Fruit fly (Drosophila melanogaster) whole organism: ENCODE measurements around the gene sti.

Experiments used
- CG8478 ChIP-seq: fragments of >200 bp; optimal IDR thresholded peaks from 2 replicates; lab custom pipeline; 2018; ENCODE audit warnings: inconsistent platforms
- Dll ChIP-seq: fragments of >200 bp; optimal IDR thresholded peaks from 2 replicates; lab custom pipeline; 2017
- EcR ChIP-seq, 2 experiments: fragments of >200 bp; optimal IDR thresholded peaks; 2 replicates each; lab custom pipeline; 2017; ENCODE audit warnings: missing biosample characterization in 2 of 2, missing genetic modification characterization in 2 of 2, missing genetic modification reagents in 2 of 2
- pan ChIP-seq: fragments of >200 bp; optimal IDR thresholded peaks from 2 replicates; lab custom pipeline; 2017
- psq ChIP-seq: fragments of >200 bp; optimal IDR thresholded peaks from 2 replicates; lab custom pipeline; 2017
- usp ChIP-seq: fragments of >200 bp; optimal IDR thresholded peaks from 2 replicates; lab custom pipeline; 2017; ENCODE audit warnings: missing biosample characterization, missing genetic modification characterization, mixed read lengths

Gene sti

DNA sequence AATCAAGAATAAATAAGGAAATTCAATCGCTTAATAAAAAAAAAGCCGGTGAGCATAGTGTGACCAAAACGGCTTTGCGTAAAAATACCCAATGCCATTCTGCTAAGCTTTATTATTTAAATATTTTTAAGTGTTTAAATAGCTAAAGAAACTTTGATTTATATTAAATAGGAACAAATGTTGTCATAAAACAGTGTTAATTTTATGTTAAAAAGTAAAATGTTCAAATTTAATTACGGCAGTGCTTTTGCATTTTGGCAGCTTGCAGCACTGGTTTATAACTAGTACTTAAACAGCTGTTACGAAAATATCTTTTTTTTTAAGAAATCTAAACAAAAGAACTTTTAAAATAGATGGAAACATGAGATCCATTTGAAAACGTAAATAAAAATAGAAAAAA, 13.4 kb downstream of the sti start, which contains the start of the genes CG10638 and CG10681:
CG10638 (minus strand) TSS at position 63 of the 400 bp plus-strand sequence.
CG10681 (plus strand) TSS at position 265 of the 400 bp plus-strand sequence.
- TF ChIP-seq Dll (lab: Kevin White, UChicago), result no peak
- no peak for TF ChIP-seq EcR (GFP tag; optimal IDR thresholded peaks at IDR 0.05; lab: Kevin White, UChicago)
- TF ChIP-seq usp (GFP tag; lab: Kevin White, UChicago), result no peak
- TF ChIP-seq CG8478 (lab: Kevin White, UChicago), result no peak
- TF ChIP-seq pan (lab: Kevin White, UChicago), result no peak
- no peak for TF ChIP-seq psq (lab: Kevin White, UChicago)

DNA sequence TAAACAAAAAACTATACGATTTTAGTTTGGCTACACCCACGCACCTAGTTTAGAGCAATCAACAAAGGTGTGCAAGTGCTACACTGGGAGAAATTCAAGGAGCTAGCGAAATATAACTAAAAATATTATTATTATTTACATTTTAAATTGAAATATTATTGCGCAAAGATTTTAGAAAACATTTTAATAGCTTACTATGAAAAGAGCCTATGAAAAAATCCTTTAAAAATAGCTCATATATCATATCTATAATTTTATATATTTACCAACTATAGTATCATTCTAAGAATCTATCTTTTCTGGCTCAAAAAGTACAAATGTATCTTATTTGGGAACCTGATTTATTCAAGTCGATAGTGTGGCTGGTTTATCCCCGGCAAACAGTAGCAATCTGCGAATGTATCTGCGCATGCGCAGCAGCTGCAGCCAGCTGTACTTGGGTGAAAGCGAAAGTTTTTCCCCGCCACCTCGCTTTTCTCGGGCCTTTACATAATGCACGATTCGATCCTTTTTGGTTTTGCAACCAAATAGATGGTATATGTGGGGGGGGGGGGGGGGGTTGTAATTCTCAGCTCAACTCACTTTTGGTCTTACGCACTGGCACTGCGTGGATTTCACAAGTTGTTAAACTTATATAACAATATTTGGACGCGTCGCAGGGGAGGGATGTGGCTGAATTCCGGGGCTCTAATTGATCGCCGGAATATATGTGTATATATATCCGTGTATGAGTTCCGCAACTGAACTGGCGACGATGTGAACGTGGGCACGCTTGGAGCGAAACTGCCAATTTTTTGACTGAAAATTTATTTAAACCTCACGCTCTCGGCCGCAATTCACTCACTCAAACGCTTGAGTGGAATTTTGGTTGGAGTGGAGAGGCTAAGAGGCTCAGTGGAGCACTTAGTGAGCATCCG, 17.9 kb downstream of the sti start, which contains the start of gene CG10657:
CG10657 (minus strand) TSS at position 789 of the 917 bp plus-strand sequence.
- TF ChIP-seq usp (GFP tag; lab: Kevin White, UChicago), result no peak
- TF ChIP-seq psq (lab: Kevin White, UChicago), result no peak
- no peak for TF ChIP-seq pan (lab: Kevin White, UChicago)

DNA sequence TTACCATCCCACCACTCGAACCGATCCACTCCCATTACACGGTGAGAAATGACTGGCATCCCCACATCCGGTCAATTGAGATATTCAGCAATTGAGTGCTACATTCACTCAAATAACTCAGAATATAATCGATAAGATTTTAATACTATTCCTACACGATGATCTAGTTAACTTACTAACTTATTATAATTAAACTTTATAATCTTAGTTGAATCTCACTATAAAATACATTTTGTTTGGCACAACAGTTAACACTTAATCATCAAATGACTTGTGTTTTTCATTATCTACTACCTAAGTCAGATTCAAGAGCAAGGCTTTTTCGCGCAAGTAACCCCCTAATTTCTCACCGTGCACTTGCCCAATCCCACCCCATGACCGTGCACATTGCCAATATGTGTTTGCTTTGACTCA, 19.3 kb downstream of the sti start:
- no peak for TF ChIP-seq usp (GFP tag; lab: Kevin White, UChicago)
- no peak for TF ChIP-seq Dll (lab: Kevin White, UChicago)
- TF ChIP-seq pan (lab: Kevin White, UChicago), result no peak
- TF ChIP-seq CG8478 (lab: Kevin White, UChicago), result no peak
- TF ChIP-seq EcR (GFP tag; optimal IDR thresholded peaks at IDR 0.05; lab: Kevin White, UChicago), result no peak
- TF ChIP-seq psq (lab: Kevin White, UChicago), result no peak

DNA sequence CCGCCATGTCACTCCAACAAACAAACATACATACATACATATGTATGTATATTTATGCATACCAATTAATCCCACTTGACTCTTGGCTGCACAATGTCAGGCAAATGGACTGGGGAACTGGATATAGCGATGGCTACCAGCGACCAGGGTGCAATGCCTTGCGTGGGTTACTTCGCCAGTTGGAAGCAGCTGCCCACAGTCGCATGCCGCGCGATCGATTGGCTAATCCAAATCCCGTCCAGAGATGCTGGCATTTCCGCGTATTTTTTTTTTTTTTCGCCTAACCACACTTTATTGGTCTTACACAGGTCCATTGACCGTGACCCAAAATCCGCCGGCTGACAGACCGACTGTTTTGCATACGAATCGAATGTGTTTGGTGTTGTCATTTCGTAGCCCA, 20.3 kb downstream of the sti start:
- TF ChIP-seq psq (lab: Kevin White, UChicago), result no peak
- TF ChIP-seq EcR (GFP tag; optimal IDR thresholded peaks at IDR 0.05; lab: Kevin White, UChicago), result no peak
- TF ChIP-seq Dll (lab: Kevin White, UChicago), result no peak
- TF ChIP-seq CG8478 (lab: Kevin White, UChicago), result no peak
- TF ChIP-seq pan (lab: Kevin White, UChicago), result no peak
- no peak for TF ChIP-seq usp (GFP tag; lab: Kevin White, UChicago)

DNA sequence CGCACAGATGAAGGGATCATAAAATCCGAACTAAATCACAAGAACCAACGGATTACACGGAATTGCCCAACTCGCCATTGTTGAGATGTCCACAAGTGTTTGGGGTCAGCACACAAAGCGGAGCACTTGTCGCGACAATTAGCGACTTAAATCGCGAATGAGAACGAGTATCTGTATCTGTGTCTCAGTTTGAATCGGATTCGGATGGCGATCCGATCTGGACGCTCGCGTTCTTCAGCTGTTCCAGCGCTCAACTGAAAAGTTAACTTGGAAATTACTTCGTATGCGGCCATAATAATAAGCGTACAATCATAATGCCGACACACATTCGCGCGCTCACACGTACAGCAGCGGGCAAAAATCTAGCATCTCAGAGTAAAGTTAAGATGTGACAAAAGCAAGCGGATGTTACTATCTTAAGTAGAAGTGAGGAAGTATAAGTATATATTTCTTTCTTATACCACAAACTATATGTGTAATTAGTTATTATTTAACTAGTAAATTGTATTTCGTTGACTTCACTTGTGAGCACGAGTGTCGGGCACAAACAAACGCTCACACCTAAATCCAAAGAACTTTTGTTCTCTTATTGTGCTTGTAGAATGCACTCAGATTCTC, 24.1 kb downstream of the sti start, which contains the start of gene CG10660:
CG10660 (minus strand) TSS at position 259 of the 618 bp plus-strand sequence.
- TF ChIP-seq usp (GFP tag; lab: Kevin White, UChicago), result no peak
- no peak for TF ChIP-seq psq (lab: Kevin White, UChicago)
- no peak for TF ChIP-seq Dll (lab: Kevin White, UChicago)
- no peak for TF ChIP-seq pan (lab: Kevin White, UChicago)
- TF ChIP-seq CG8478 (lab: Kevin White, UChicago), result no peak
- TF ChIP-seq EcR (GFP tag; optimal IDR thresholded peaks at IDR 0.05; lab: Kevin White, UChicago), result no peak

DNA sequence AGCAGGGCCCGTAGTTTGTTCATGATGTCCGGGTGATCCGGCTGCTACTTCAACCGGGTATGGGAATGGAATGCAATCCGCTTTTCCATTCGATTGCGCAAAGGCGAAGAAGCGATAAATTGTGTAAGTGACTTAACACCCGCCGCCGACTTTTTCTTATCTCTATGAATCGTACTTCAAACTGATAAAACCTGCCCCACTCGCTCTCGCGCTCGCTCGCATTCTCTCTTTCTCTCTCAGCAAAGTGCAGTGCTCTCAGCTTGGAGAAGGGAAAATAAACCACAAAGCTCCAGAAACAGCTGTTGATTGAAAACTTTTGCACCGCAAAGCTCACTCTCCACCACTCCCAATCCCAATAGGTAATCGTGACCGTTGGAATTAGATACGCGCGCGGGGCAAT, 24.7 kb downstream of the sti start:
- peak; percentile 98 for TF ChIP-seq Dll (lab: Kevin White, UChicago)
- no peak for TF ChIP-seq CG8478 (lab: Kevin White, UChicago)
- no peak for TF ChIP-seq pan (lab: Kevin White, UChicago)
- peak in 1 of 2 experiments; percentile 16 for TF ChIP-seq EcR (GFP tag; optimal IDR thresholded peaks at IDR 0.05; lab: Kevin White, UChicago)
- no peak for TF ChIP-seq usp (GFP tag; lab: Kevin White, UChicago)
- TF ChIP-seq psq (lab: Kevin White, UChicago), result no peak

DNA sequence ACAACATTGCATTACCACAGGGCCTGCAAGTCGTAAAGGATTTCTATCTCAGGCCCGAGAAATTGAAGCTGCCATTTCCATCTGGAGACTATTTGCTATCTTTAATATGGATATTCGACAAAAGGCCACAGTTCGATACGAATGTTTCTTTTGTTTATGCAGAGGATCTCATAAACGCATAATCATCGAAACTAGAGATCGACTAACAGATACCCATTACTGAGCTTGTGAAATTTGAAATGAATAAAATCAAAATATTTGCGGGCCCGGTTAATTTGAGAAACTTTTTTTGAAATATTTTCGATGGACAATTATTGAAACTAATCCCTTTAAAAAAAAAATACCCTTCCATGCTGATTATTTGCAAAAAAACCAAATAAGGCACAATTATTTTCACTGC, 28.4 kb downstream of the sti start:
- TF ChIP-seq Dll (lab: Kevin White, UChicago) (no peak), pan (lab: Kevin White, UChicago) (no peak)

DNA sequence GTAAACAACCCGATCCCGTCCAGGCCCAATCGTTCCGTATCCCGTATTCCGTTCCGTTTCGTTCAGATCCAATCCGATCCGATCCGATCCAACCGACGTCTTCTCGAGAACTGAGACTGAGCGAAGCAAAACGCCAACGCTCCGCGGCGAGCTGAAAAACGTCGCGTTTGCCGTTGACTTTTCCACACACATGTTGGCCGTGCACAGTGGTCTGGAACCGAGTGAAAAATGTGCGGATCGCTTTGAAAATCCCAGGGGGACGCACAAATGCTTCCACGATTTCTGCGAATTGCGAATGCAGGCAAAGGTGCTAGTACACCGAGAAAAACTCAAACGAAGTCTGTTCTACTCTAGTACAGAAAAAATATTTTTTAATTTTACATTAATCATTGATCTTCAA, 29.7 kb downstream of the sti start, which contains the start of gene CG10663:
CG10663 (minus strand) TSS at position 88 of the 400 bp plus-strand sequence.
- TF ChIP-seq CG8478 (lab: Kevin White, UChicago), result no peak
- TF ChIP-seq pan (lab: Kevin White, UChicago), result no peak
- no peak for TF ChIP-seq EcR (GFP tag; optimal IDR thresholded peaks at IDR 0.05; lab: Kevin White, UChicago)
- no peak for TF ChIP-seq usp (GFP tag; lab: Kevin White, UChicago)
- no peak for TF ChIP-seq Dll (lab: Kevin White, UChicago)
- no peak for TF ChIP-seq psq (lab: Kevin White, UChicago)

DNA sequence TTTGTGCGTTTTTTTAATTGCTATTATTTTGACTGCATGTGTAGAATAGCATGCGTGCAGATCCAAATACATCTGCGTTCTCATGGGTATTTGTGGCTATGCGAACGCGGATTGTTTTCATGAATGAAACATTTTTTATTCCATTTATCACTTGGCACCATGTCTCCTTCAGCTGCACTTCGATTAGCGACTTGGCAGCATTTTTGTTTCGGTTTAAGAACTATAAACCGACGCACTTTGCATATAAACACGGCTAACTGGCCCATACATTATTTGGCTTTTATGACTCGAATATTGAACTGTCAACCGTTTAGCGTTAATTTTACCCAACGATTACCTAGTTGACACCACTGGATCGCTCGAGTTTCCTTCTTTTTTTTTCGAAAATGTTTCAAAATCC, 30.2 kb downstream of the sti start:
- TF ChIP-seq EcR (GFP tag; optimal IDR thresholded peaks at IDR 0.05; lab: Kevin White, UChicago), result no peak

DNA sequence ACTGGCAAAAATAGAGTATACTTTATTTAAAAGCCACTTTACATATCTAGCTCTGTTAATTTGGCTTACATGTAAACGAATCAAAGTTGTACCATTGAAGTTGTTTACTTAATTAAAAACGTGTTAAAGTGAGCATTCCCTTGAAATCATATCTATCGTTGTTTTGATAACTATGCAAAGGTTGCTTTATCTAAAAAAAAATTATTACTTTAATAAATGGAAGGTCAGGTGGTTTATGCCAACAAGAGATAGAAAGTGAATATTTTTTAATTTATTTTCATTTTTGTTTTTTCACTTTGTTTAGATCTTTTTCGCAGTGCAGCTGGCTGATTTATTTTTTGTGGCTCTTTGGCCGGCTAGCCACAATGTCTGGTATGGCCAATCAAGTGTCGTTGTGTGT, 31.7 kb downstream of the sti start:
- TF ChIP-seq usp (GFP tag; lab: Kevin White, UChicago), result no peak
- TF ChIP-seq pan (lab: Kevin White, UChicago), result no peak
- TF ChIP-seq CG8478 (lab: Kevin White, UChicago), result no peak
- no peak for TF ChIP-seq Dll (lab: Kevin White, UChicago)
- TF ChIP-seq psq (lab: Kevin White, UChicago), result no peak
- TF ChIP-seq EcR (GFP tag; optimal IDR thresholded peaks at IDR 0.05; lab: Kevin White, UChicago), result no peak

DNA sequence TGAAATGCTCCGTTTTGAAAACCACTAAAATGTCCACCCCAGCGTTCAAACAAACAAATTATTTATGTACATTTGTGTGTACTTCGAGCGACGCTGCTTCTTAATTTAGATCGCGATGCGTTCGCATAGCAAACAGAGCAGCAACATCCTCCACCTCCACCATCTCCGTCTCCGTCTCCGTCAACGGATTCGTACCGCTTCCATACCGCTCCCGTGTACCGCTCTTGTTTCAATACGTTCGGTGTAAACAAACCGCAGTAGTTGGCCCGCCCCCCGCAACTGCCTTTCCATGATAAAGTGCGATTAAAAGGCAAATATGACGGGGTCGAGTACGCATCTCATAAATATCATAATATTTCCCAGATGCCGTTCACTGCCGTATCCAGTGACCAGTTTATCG, 32.4 kb downstream of the sti start, which contains the start of gene CG33725:
CG33725 (plus strand) TSS at position 364 of the 400 bp plus-strand sequence.
- no peak for TF ChIP-seq EcR (GFP tag; optimal IDR thresholded peaks at IDR 0.05; lab: Kevin White, UChicago)
- TF ChIP-seq psq (lab: Kevin White, UChicago), result no peak
- no peak for TF ChIP-seq Dll (lab: Kevin White, UChicago)
- TF ChIP-seq pan (lab: Kevin White, UChicago), result no peak
- no peak for TF ChIP-seq CG8478 (lab: Kevin White, UChicago)
- TF ChIP-seq usp (GFP tag; lab: Kevin White, UChicago), result no peak
